Worm (Caenorhabditis elegans) whole organism, young adult: Measurements from ENCODE around the gene mdt-17.

Experiments
- B0019.2 ChIP-seq: fragments of 200-800 bp; sonication (Bioruptor generic); conservative IDR thresholded peaks from 2 replicates; pipeline ENCODE4 v1.3.6; 2022; ENCODE audit warnings: missing genetic modification reagents, missing genetic modification characterization, missing compliant biosample characterization
- B0035.1 ChIP-seq: sonication (generic microtip); optimal IDR thresholded peaks from 2 replicates; lab custom pipeline; 2016; ENCODE audit warnings: missing genetic modification characterization, mild to moderate bottlenecking, missing compliant biosample characterization, missing genotype, missing genetic modification reagents
- D2030.7 ChIP-seq: fragments of 200-800 bp; sonication (Bioruptor generic); IDR thresholded peaks from 2 replicates; pipeline ENCODE4 v1.3.6; 2022; ENCODE audit warnings: missing genetic modification reagents, missing genetic modification characterization, missing compliant biosample characterization
- F10E7.11 ChIP-seq: sonication (generic microtip); optimal IDR thresholded peaks from 2 replicates; lab custom pipeline; 2017; ENCODE audit warnings: mild to moderate bottlenecking, missing genetic modification characterization, moderate library complexity, missing compliant biosample characterization
- F23B12.7 ChIP-seq: sonication (generic microtip); optimal IDR thresholded peaks from 2 replicates; lab custom pipeline; 2017; ENCODE audit warnings: missing genetic modification characterization, mild to moderate bottlenecking, missing compliant biosample characterization, antibody characterized with exemption, moderate library complexity; ENCODE audit not compliant: insufficient read depth
- F33H1.4 ChIP-seq: fragments of 200-800 bp; sonication (Bioruptor generic); IDR thresholded peaks from 2 replicates; pipeline ENCODE4 v1.3.6; 2022; ENCODE audit warnings: missing genetic modification reagents, missing genetic modification characterization, missing compliant biosample characterization
- F52B5.7 ChIP-seq: sonication (generic microtip); optimal IDR thresholded peaks from 2 replicates; lab custom pipeline; 2016; ENCODE audit warnings: mild to moderate bottlenecking, missing genetic modification characterization, missing compliant biosample characterization
- K12H6.12 ChIP-seq: fragments of 200-800 bp; sonication (Bioruptor generic); optimal IDR thresholded peaks from 2 replicates; lab custom pipeline; 2018; ENCODE audit warnings: mild to moderate bottlenecking, missing genetic modification characterization, missing compliant biosample characterization
- Y67H2A.10 ChIP-seq: fragments of 200-800 bp; sonication (Bioruptor generic); conservative IDR thresholded peaks from 2 replicates; pipeline ENCODE4 v1.3.6; 2022; ENCODE audit warnings: missing genetic modification reagents, missing genetic modification characterization, missing compliant biosample characterization
- Y79H2A.3 ChIP-seq: fragments of 200-800 bp; sonication (Bioruptor generic); conservative IDR thresholded peaks from 2 replicates; pipeline ENCODE4 v1.3.6; 2022; ENCODE audit warnings: missing genetic modification reagents, missing genetic modification characterization, missing compliant biosample characterization
- Y95B8A.8 ChIP-seq: fragments of 200-800 bp; sonication (Bioruptor generic); IDR thresholded peaks from 2 replicates; pipeline ENCODE4 v1.3.6; 2022; ENCODE audit warnings: missing genetic modification reagents, missing genetic modification characterization, missing compliant biosample characterization
- aptf-3 ChIP-seq: fragments of 200-800 bp; sonication (Bioruptor generic); IDR thresholded peaks from 2 replicates; pipeline ENCODE4 v1.3.6; 2022; ENCODE audit warnings: missing genetic modification characterization, missing compliant biosample characterization
- attf-3 ChIP-seq: fragments of 200-800 bp; sonication (Bioruptor generic); conservative IDR thresholded peaks from 2 replicates; pipeline ENCODE4 v1.3.6; 2022; ENCODE audit warnings: missing genetic modification reagents, missing genetic modification characterization, missing compliant biosample characterization
- attf-5 ChIP-seq: fragments of 200-800 bp; sonication (Bioruptor generic); optimal IDR thresholded peaks from 2 replicates; lab custom pipeline; 2018; ENCODE audit warnings: mild to moderate bottlenecking, missing genetic modification characterization, missing compliant biosample characterization
- bed-2 ChIP-seq: fragments of 200-800 bp; sonication (Bioruptor generic); IDR thresholded peaks from 2 replicates; pipeline ENCODE4 v1.3.6; 2022; ENCODE audit warnings: missing genetic modification reagents, missing genetic modification characterization, missing compliant biosample characterization
- ccch-3 ChIP-seq: fragments of 200-800 bp; sonication (Bioruptor generic); optimal IDR thresholded peaks from 2 replicates; lab custom pipeline; 2018; ENCODE audit warnings: mild to moderate bottlenecking, missing genetic modification characterization, missing compliant biosample characterization
- ceh-79 ChIP-seq: sonication (generic microtip); optimal IDR thresholded peaks from 2 replicates; lab custom pipeline; 2017; ENCODE audit warnings: mild to moderate bottlenecking, missing genetic modification characterization, missing compliant biosample characterization
- dox-1 ChIP-seq: fragments of 200-800 bp; sonication (Bioruptor generic); IDR thresholded peaks from 2 replicates; pipeline ENCODE4 v1.3.6; 2022; ENCODE audit warnings: missing genetic modification reagents, missing genetic modification characterization, missing compliant biosample characterization
- efl-1 ChIP-seq: fragments of 150-350 bp; optimal IDR thresholded peaks from 2 replicates; lab custom pipeline; 2014; ENCODE audit warnings: missing biosample characterization, missing genetic modification reagents, missing genetic modification characterization
- gei-17 ChIP-seq: fragments of 200-800 bp; sonication (Bioruptor generic); optimal IDR thresholded peaks from 2 replicates; lab custom pipeline; 2018; ENCODE audit warnings: mild to moderate bottlenecking, missing genetic modification characterization, missing compliant biosample characterization
- him-1 ChIP-seq: sonication (generic microtip); optimal IDR thresholded peaks from 2 replicates; lab custom pipeline; 2016; ENCODE audit warnings: missing genotype, missing genetic modification reagents, missing genetic modification characterization, missing compliant biosample characterization
- let-607 ChIP-seq, 2 experiments: fragments of 200-800 bp in 1 of 2; sonication (Bioruptor generic) in 1 of 2; sonication (generic microtip) in 1 of 2; optimal IDR thresholded peaks; 2 replicates each; lab custom pipeline; 2016 to 2018; ENCODE audit warnings: mild to moderate bottlenecking in 2 of 2, missing compliant biosample characterization in 2 of 2, missing genetic modification characterization in 2 of 2, moderate library complexity in 2 of 2, missing genotype in 1 of 2
- lin-40 ChIP-seq: sonication (generic microtip); optimal IDR thresholded peaks from 2 replicates; lab custom pipeline; 2016; ENCODE audit warnings: missing genetic modification characterization, mild to moderate bottlenecking, missing compliant biosample characterization, missing genotype, missing genetic modification reagents
- lin-54 ChIP-seq: fragments of 200-800 bp; sonication (Bioruptor generic); optimal IDR thresholded peaks from 2 replicates; lab custom pipeline; 2018; ENCODE audit warnings: mild to moderate bottlenecking, missing genetic modification characterization, missing compliant biosample characterization
- lsl-1 ChIP-seq: fragments of 200-800 bp; sonication (Bioruptor generic); optimal IDR thresholded peaks from 2 replicates; lab custom pipeline; 2018; ENCODE audit warnings: mild to moderate bottlenecking, missing genetic modification characterization, moderate library complexity, missing compliant biosample characterization
- madf-6 ChIP-seq: fragments of 200-800 bp; sonication (Bioruptor generic); IDR thresholded peaks from 2 replicates; pipeline ENCODE4 v1.3.6; 2022; ENCODE audit warnings: missing genetic modification reagents, missing genetic modification characterization, missing compliant biosample characterization
- nhr-27 ChIP-seq: fragments of 200-800 bp; sonication (Bioruptor generic); optimal IDR thresholded peaks from 2 replicates; lab custom pipeline; 2018; ENCODE audit warnings: mild to moderate bottlenecking, missing genetic modification characterization, moderate library complexity, missing compliant biosample characterization
- pha-4 ChIP-seq: fragments of 150-350 bp; sonication (generic microtip); optimal IDR thresholded peaks from 2 replicates; lab custom pipeline; 2014; ENCODE audit warnings: missing biosample characterization, missing genetic modification reagents, missing genetic modification characterization
- rcor-1 ChIP-seq: fragments of 200-800 bp; sonication (Bioruptor generic); IDR thresholded peaks from 2 replicates; pipeline ENCODE4 v1.3.6; 2022; ENCODE audit warnings: missing genetic modification reagents, missing genetic modification characterization, missing compliant biosample characterization
- rpc-1 ChIP-seq, 2 experiments: fragments of 150-350 bp in 1 of 2; sonication (generic microtip) in 1 of 2; optimal IDR thresholded peaks; 2 replicates each; lab custom pipeline; 2014 to 2018; ENCODE audit warnings: missing biosample characterization in 1 of 2, missing genetic modification characterization in 1 of 2, missing genetic modification reagents in 1 of 2, missing genotype in 1 of 2
- snpc-1.3 ChIP-seq: sonication (generic microtip); optimal IDR thresholded peaks from 2 replicates; lab custom pipeline; 2017; ENCODE audit warnings: missing genetic modification characterization, mild to moderate bottlenecking, missing compliant biosample characterization, antibody characterized with exemption, moderate library complexity, missing genotype, missing genetic modification reagents; ENCODE audit not compliant: insufficient read depth
- tbp1 ChIP-seq: fragments of 200-800 bp; sonication (Bioruptor generic); optimal IDR thresholded peaks from 2 replicates; lab custom pipeline; 2018; ENCODE audit warnings: mild to moderate bottlenecking, missing genetic modification characterization, missing compliant biosample characterization
- tbx-9 ChIP-seq: sonication (generic microtip); optimal IDR thresholded peaks from 2 replicates; lab custom pipeline; 2016; ENCODE audit warnings: borderline replicate concordance, missing genetic modification characterization, inconsistent platforms, missing compliant biosample characterization
- unc-62 ChIP-seq: fragments of 150-350 bp; optimal IDR thresholded peaks from 2 replicates; lab custom pipeline; 2014; ENCODE audit warnings: missing biosample characterization, missing genetic modification reagents, missing genetic modification characterization
- zfh-2 ChIP-seq: fragments of 200-800 bp; sonication (Bioruptor generic); conservative IDR thresholded peaks from 2 replicates; pipeline ENCODE4 v1.3.6; 2022; ENCODE audit warnings: missing genetic modification reagents, missing genetic modification characterization, missing compliant biosample characterization
- ztf-22 ChIP-seq: fragments of 200-800 bp; sonication (Bioruptor generic); optimal IDR thresholded peaks from 2 replicates; lab custom pipeline; 2018; ENCODE audit warnings: mild to moderate bottlenecking, missing genetic modification characterization, moderate library complexity, missing compliant biosample characterization

mdt-17 gene

ce11 chrV:20279811-20280317 lies 12.8 kb upstream of the mdt-17 start, which contains the start of gene pqn-94:
TSS of gene pqn-94 (minus strand) at chrV:20279861.
- TF ChIP-seq Y95B8A.8 (GFP tag; lab: Robert Waterston, UW) (no peak), zfh-2 (GFP tag; lab: Robert Waterston, UW) (no peak), pha-4 (no peak), gei-17 (GFP tag; lab: Kevin White, UChicago) (no peak), B0019.2 (GFP tag; lab: Robert Waterston, UW) (no peak), K12H6.12 (tag; lab: Kevin White, UChicago) (no peak), F10E7.11 (tag; lab: Kevin White, UChicago) (no peak), unc-62 (no peak), tbx-9 (tag; lab: Kevin White, UChicago) (no peak)

- TF ChIP-seq ztf-22 (no peak), madf-6 (GFP tag; lab: Robert Waterston, UW) (no peak), tbx-9 (tag; lab: Kevin White, UChicago) (no peak), attf-3 (GFP tag; lab: Robert Waterston, UW) (no peak), attf-5 (GFP tag; lab: Kevin White, UChicago) (no peak), let-607 (tag; optimal IDR thresholded peaks at IDR 0.05; lab: Kevin White, UChicago) (no peak), tbp1 (GFP tag; lab: Kevin White, UChicago) (peak; percentile 52), rpc-1 (optimal IDR thresholded peaks at IDR 0.05; lab: Kevin White, UChicago) (peak; percentile 5), rpc-1 (tag; optimal IDR thresholded peaks at IDR 0.05; lab: Kevin White, UChicago) (peak; percentile 58), rcor-1 (GFP tag; lab: Robert Waterston, UW) (no peak)
These were observed 12.3 kb upstream of the mdt-17 start for ce11 chrV:20279309-20279708.

ce11 chrV:20276923-20277322 lies 9.9 kb upstream of the mdt-17 start:
- TF ChIP-seq rpc-1 (optimal IDR thresholded peaks at IDR 0.05; lab: Kevin White, UChicago) = peak; percentile 0
- peak; percentile 61 for TF ChIP-seq rpc-1 (tag; optimal IDR thresholded peaks at IDR 0.05; lab: Kevin White, UChicago)
- no peak for TF ChIP-seq tbx-9 (tag; lab: Kevin White, UChicago)
- TF ChIP-seq tbp1 (GFP tag; lab: Kevin White, UChicago) = peak; percentile 61

- TF ChIP-seq lsl-1 (peak; percentile 8), ceh-79 (no peak), F52B5.7 (tag; lab: Kevin White, UChicago) (no peak), him-1 (no peak), Y79H2A.3 (GFP tag; lab: Robert Waterston, UW) (no peak), nhr-27 (no peak), ccch-3 (no peak), aptf-3 (GFP tag; lab: Robert Waterston, UW) (no peak), D2030.7 (peak; percentile 12; the same call in 1 of the 2 replicates), let-607 (tag; optimal IDR thresholded peaks at IDR 0.05; lab: Kevin White, UChicago) (peak in 1 of 2 experiments; percentile 79), bed-2 (no peak), F23B12.7 (peak; percentile 77), Y67H2A.10 (GFP tag; lab: Robert Waterston, UW) (no peak), lin-54 (peak; percentile 19), dox-1 (GFP tag; lab: Robert Waterston, UW) (peak; percentile 36; the same call in 1 of the 2 replicates), B0035.1 (tag; lab: Kevin White, UChicago) (no peak), lin-40 (tag; lab: Kevin White, UChicago) (no peak), efl-1 (GFP tag; lab: Kevin White, UChicago) (peak; percentile 21), F33H1.4 (GFP tag; lab: Robert Waterston, UW) (peak; percentile 83), snpc-1.3 (tag; lab: Kevin White, UChicago) (peak; percentile 15)
These were observed 2.7 kb upstream of the mdt-17 start, which contains the start of the genes prmt-1 and cdkr-3 for ce11 chrV:20269661-20270137. TSS of gene prmt-1 (minus strand) at chrV:20269711. TSS of gene cdkr-3 (plus strand) at chrV:20270107.
